Worm (Caenorhabditis elegans) whole organism, mixed stage, embryonic: ENCODE data around the gene sdz-28.

Experiments used
- blmp-1 ChIP-seq: fragments of 150-350 bp; optimal IDR thresholded peaks from 2 replicates; lab custom pipeline; 2014; ENCODE audit warnings: missing biosample characterization, missing genetic modification characterization
- ces-1 ChIP-seq: fragments of 150-350 bp; optimal IDR thresholded peaks from 2 replicates; lab custom pipeline; 2014; ENCODE audit warnings: missing biosample characterization, missing genetic modification reagents, missing genetic modification characterization
- drap-1 ChIP-seq: fragments of 200-800 bp; sonication (Bioruptor generic); optimal IDR thresholded peaks from 3 replicates; lab custom pipeline; 2018; ENCODE audit warnings: mild to moderate bottlenecking, missing genetic modification characterization, missing compliant biosample characterization
- mep-1 ChIP-seq: fragments of 150-350 bp; optimal IDR thresholded peaks from 2 replicates; lab custom pipeline; 2017; ENCODE audit warnings: missing biosample characterization, missing genetic modification reagents, missing genetic modification characterization, inconsistent platforms
- nhr-12 ChIP-seq: fragments of 150-350 bp; optimal IDR thresholded peaks from 2 replicates; lab custom pipeline; 2014; ENCODE audit warnings: missing biosample characterization, missing genetic modification characterization
- unc-62 ChIP-seq: fragments of 150-350 bp; optimal IDR thresholded peaks from 2 replicates; lab custom pipeline; 2014; ENCODE audit warnings: missing biosample characterization, missing genetic modification reagents, missing genetic modification characterization

DNA sequence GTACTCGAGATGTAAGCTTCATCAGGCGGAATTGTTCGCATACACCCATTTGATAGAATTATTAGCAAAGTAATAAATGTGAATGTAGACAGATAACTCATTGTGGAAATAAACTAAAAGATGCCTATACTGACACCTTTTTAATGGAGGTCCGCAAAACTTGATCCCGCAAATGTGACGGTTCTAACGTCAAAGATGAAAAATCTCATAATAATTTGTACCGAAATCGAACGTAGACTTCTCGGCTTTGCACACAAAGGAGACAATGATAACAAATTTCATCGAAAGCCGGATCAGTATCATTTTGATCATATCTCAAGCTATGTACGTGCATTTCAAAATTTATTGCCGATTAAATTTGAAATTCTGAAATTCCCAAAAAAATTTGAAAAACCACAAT lies 22.6 kb upstream of the sdz-28 start, which contains the start of gene R52.4:
- no peak for TF ChIP-seq blmp-1 (tag; lab: Kevin White, UChicago)
- no peak for TF ChIP-seq drap-1
- no peak for TF ChIP-seq ces-1 (GFP tag; lab: Kevin White, UChicago)
- no peak for TF ChIP-seq mep-1 (tag; lab: Kevin White, UChicago)
- TF ChIP-seq nhr-12 (tag; lab: Kevin White, UChicago), result no peak
- TF ChIP-seq unc-62 (GFP tag; lab: Kevin White, UChicago), result no peak
